Worm (Caenorhabditis elegans): ENCODE data around the gene larp-1.

larp-1 gene

ce11 chrIII:4962886-4963285 lies 54.6 kb downstream of the larp-1 start, which contains the start of gene C27F2.9 (continued):
- TF ChIP-seq pha-4 (GFP tag; IDR thresholded peaks at IDR 0.05) = peak; percentile 85
- peak; percentile 86 for TF ChIP-seq pha-4 (tag; optimal IDR thresholded peaks at IDR 0.05)
- no peak for TF ChIP-seq lim-7 (GFP tag; IDR thresholded peaks at IDR 0.05)
- TF ChIP-seq pqm-1 (tag; optimal IDR thresholded peaks at IDR 0.05) = no peak
- no peak for TF ChIP-seq fos-1 (tag; optimal IDR thresholded peaks at IDR 0.05)
- TF ChIP-seq mdl-1 (tag; optimal IDR thresholded peaks at IDR 0.05) = peak in 1 of 2 experiments; percentile 2
- peak; percentile 32; the same call in 1 of the 2 replicates for TF ChIP-seq ctbp-1 (GFP tag; IDR thresholded peaks at IDR 0.05)
- TF ChIP-seq lsy-2 (tag; optimal IDR thresholded peaks at IDR 0.05) = peak; percentile 56 to 92
- no peak for TF ChIP-seq ceh-62 (tag; optimal IDR thresholded peaks at IDR 0.05)
- no peak for TF ChIP-seq hlh-11 (tag; optimal IDR thresholded peaks at IDR 0.05)
- TF ChIP-seq lin-13 (GFP tag; optimal IDR thresholded peaks at IDR 0.05) = peak; percentile 61
- peak; percentile 36 for TF ChIP-seq lin-15B (tag; optimal IDR thresholded peaks at IDR 0.05)
- no peak for TF ChIP-seq ceh-32 (tag; optimal IDR thresholded peaks at IDR 0.05; ENCODE audit: poor library complexity)
- peak; percentile 31 for TF ChIP-seq zip-2 (tag; optimal IDR thresholded peaks at IDR 0.05)
- TF ChIP-seq zfp-3 (GFP tag; conservative IDR thresholded peaks at IDR 0.05) = 0 out of 2 replicates have a peak, but pooled peaks have one; percentile 57
- peak; percentile 54; the same call in 1 of the 2 replicates for TF ChIP-seq tra-1 (GFP tag; IDR thresholded peaks at IDR 0.05)
- no peak for TF ChIP-seq sdz-12 (GFP tag; optimal IDR thresholded peaks at IDR 0.05)
- peak; percentile 67 for TF ChIP-seq dmd-6 (GFP tag; IDR thresholded peaks at IDR 0.05)
- TF ChIP-seq nhr-102 (tag; optimal IDR thresholded peaks at IDR 0.05) = peak; percentile 85
- TF ChIP-seq arid-1 (GFP tag; conservative IDR thresholded peaks at IDR 0.05) = peak; percentile 77; the same call in 1 of the 2 replicates
- TF ChIP-seq nhr-77 (tag; optimal IDR thresholded peaks at IDR 0.05) = peak; percentile 52
- no peak for TF ChIP-seq daf-8 (GFP tag; IDR thresholded peaks at IDR 0.05)
- peak; percentile 56 for TF ChIP-seq F10B5.3 (tag; optimal IDR thresholded peaks at IDR 0.05)
- TF ChIP-seq mes-2 (tag; optimal IDR thresholded peaks at IDR 0.05; ENCODE audit: poor library complexity, severe bottlenecking) = peak; percentile 95
- TF ChIP-seq T20F7.1 (GFP tag; optimal IDR thresholded peaks at IDR 0.05) = peak; percentile 83
- TF ChIP-seq unc-130 (GFP tag; optimal IDR thresholded peaks at IDR 0.05) = peak; percentile 59
- TF ChIP-seq F49E8.2 (tag; optimal IDR thresholded peaks at IDR 0.05; ENCODE audit: borderline replicate concordance) = peak; percentile 19
- no peak for TF ChIP-seq lin-29 (GFP tag; IDR thresholded peaks at IDR 0.05)
- TF ChIP-seq dpl-1 (GFP tag; optimal IDR thresholded peaks at IDR 0.05) = peak; percentile 99
- no peak for TF ChIP-seq R02D3.7 (tag; optimal IDR thresholded peaks at IDR 0.05)

ce11 chrIII:4962393-4962792 lies 55.1 kb downstream of the larp-1 start, which contains the start of gene vps-22:
Gene vps-22, minus strand, starts transcription at chrIII:4962493.
- TF ChIP-seq saeg-2 (GFP tag; IDR thresholded peaks at IDR 0.05) = no peak
- no peak for TF ChIP-seq ztf-7 (tag; optimal IDR thresholded peaks at IDR 0.05)

ce11 chrIII:4961281-4961680 lies 56.2 kb downstream of the larp-1 start:
- TF ChIP-seq ceh-20 (GFP tag; IDR thresholded peaks at IDR 0.05) = no peak
- 0 out of 2 replicates have a peak, but pooled peaks have one; percentile 16 for TF ChIP-seq dmd-8 (GFP tag; IDR thresholded peaks at IDR 0.05)
- no peak for TF ChIP-seq spr-3 (GFP tag; optimal IDR thresholded peaks at IDR 0.05)
- no peak for TF ChIP-seq jun-1 (tag; optimal IDR thresholded peaks at IDR 0.05)
- TF ChIP-seq ama-1 (optimal IDR thresholded peaks at IDR 0.05) = peak; percentile 18
- peak; percentile 58 for TF ChIP-seq aha-1 (tag)
- TF ChIP-seq zag-1 (tag; optimal IDR thresholded peaks at IDR 0.05) = no peak
- peak; percentile 0 for TF ChIP-seq duxl-1 (tag; optimal IDR thresholded peaks at IDR 0.05; ENCODE audit: poor library complexity)
- no peak for TF ChIP-seq mdt-29 (GFP tag; IDR thresholded peaks at IDR 0.05)
- peak in 1 of 2 experiments; percentile 98 for TF ChIP-seq unc-62 (GFP tag; optimal IDR thresholded peaks at IDR 0.05 in 1 of 2)
- TF ChIP-seq unc-62 (tag; optimal IDR thresholded peaks at IDR 0.05) = no peak
- TF ChIP-seq Y48G9A.11 (GFP tag; IDR thresholded peaks at IDR 0.05) = 0 out of 2 replicates have a peak, but pooled peaks have one; percentile 18
